Worm (Caenorhabditis elegans): Measurements from ENCODE around the gene C29E4.9.

Gene C29E4.9

ce11 chrIII:7973201-7973767, 16.4 kb upstream of the C29E4.9 start, which contains the start of the genes eef-1B.1 and aco-2 (continued):
- TF ChIP-seq unc-130 (GFP tag; optimal IDR thresholded peaks at IDR 0.05) (peak; percentile 33), tbp1 (GFP tag; optimal IDR thresholded peaks at IDR 0.05) (peak; percentile 70), C17E4.6 (GFP tag; IDR thresholded peaks at IDR 0.05) (no peak), gei-17 (GFP tag; optimal IDR thresholded peaks at IDR 0.05) (peak; percentile 54), athp-1 (tag; optimal IDR thresholded peaks at IDR 0.05) (peak; percentile 3), K11D2.4 (GFP tag; IDR thresholded peaks at IDR 0.05) (peak; percentile 84), efl-1 (GFP tag; optimal IDR thresholded peaks at IDR 0.05) (peak; percentile 53)

- no peak for TF ChIP-seq mel-28 (tag; optimal IDR thresholded peaks at IDR 0.05; ENCODE audit: borderline replicate concordance)
- peak; percentile 22; the same call in 1 of the 2 replicates for TF ChIP-seq egrh-3 (GFP tag; IDR thresholded peaks at IDR 0.05)
Measured at ce11 chrIII:7972687-7973086, 15.8 kb upstream of the C29E4.9 start.

ce11 chrIII:7972061-7972460, 15.2 kb upstream of the C29E4.9 start, which contains the start of gene F54H12.5:
TSS of gene F54H12.5 (minus strand) at chrIII:7972161.
- TF ChIP-seq F49E8.2 (tag; optimal IDR thresholded peaks at IDR 0.05; ENCODE audit: insufficient read depth) (peak; percentile 10), madf-6 (GFP tag; IDR thresholded peaks at IDR 0.05) (peak; percentile 39; the same call in 1 of the 2 replicates), F33H1.4 (GFP tag; IDR thresholded peaks at IDR 0.05) (no peak), hrde-1 (tag; optimal IDR thresholded peaks at IDR 0.05; ENCODE audit: borderline replicate concordance) (peak; percentile 31), tlf-1 (GFP tag; optimal IDR thresholded peaks at IDR 0.05) (no peak), lag-1 (GFP tag; IDR thresholded peaks at IDR 0.05) (no peak), Y56A3A.18 (GFP tag; IDR thresholded peaks at IDR 0.05) (0 out of 2 replicates have a peak, but pooled peaks have one; percentile 48), ekl-4 (GFP tag; IDR thresholded peaks at IDR 0.05) (0 out of 2 replicates have a peak, but pooled peaks have one; percentile 52), pha-4 (tag; optimal IDR thresholded peaks at IDR 0.05) (no peak), nfyb-1 (GFP tag; IDR thresholded peaks at IDR 0.05) (no peak), repo-1 (tag; optimal IDR thresholded peaks at IDR 0.05) (no peak), atf-7 (tag; optimal IDR thresholded peaks at IDR 0.05) (no peak), madf-3 (GFP tag; IDR thresholded peaks at IDR 0.05) (0 out of 2 replicates have a peak, but pooled peaks have one; percentile 45), F23B12.7 (tag; optimal IDR thresholded peaks at IDR 0.05; ENCODE audit: insufficient read depth) (no peak), Y53G8AR.9 (GFP tag; conservative IDR thresholded peaks at IDR 0.05) (0 out of 2 replicates have a peak, but pooled peaks have one; percentile 36), ama-1 (optimal IDR thresholded peaks at IDR 0.05) (no peak), ama-1 (GFP tag; optimal IDR thresholded peaks at IDR 0.05) (peak in 1 of 2 experiments; percentile 15), snpc-3.4 (tag; optimal IDR thresholded peaks at IDR 0.05) (peak; percentile 21)

- no peak for TF ChIP-seq nhr-27 (tag; optimal IDR thresholded peaks at IDR 0.05)
- TF ChIP-seq F55B11.4 (tag; optimal IDR thresholded peaks at IDR 0.05; ENCODE audit: borderline replicate concordance, insufficient read depth) = no peak
- no peak for TF ChIP-seq F49E8.2 (tag; optimal IDR thresholded peaks at IDR 0.05; ENCODE audit: insufficient read depth)
- no peak for TF ChIP-seq B0336.3 (GFP tag; IDR thresholded peaks at IDR 0.05)
- TF ChIP-seq snpc-4 (GFP tag; optimal IDR thresholded peaks at IDR 0.05) = no peak
- TF ChIP-seq snpc-4 (tag; optimal IDR thresholded peaks at IDR 0.05) = no peak
- no peak for TF ChIP-seq let-526 (GFP tag; IDR thresholded peaks at IDR 0.05)
- no peak for TF ChIP-seq Y56A3A.18 (GFP tag; IDR thresholded peaks at IDR 0.05)
- TF ChIP-seq nhr-179 (tag; optimal IDR thresholded peaks at IDR 0.05) = no peak
- no peak for TF ChIP-seq ztf-6 (GFP tag; IDR thresholded peaks at IDR 0.05)
- no peak for TF ChIP-seq ztf-22 (GFP tag; optimal IDR thresholded peaks at IDR 0.05)
- TF ChIP-seq sdz-38 (tag; optimal IDR thresholded peaks at IDR 0.05) = no peak
- no peak for TF ChIP-seq lin-35 (GFP tag; optimal IDR thresholded peaks at IDR 0.05)
- no peak for TF ChIP-seq snpc-1.1 (tag; optimal IDR thresholded peaks at IDR 0.05; ENCODE audit: insufficient read depth)
- TF ChIP-seq ztf-18 (tag; optimal IDR thresholded peaks at IDR 0.05) = no peak
- TF ChIP-seq unc-62 (GFP tag; optimal IDR thresholded peaks at IDR 0.05) = no peak
- TF ChIP-seq xnd-1 (tag; optimal IDR thresholded peaks at IDR 0.05) = no peak
- TF ChIP-seq lin-40 (tag; optimal IDR thresholded peaks at IDR 0.05) = no peak
- no peak for TF ChIP-seq die-1 (tag; optimal IDR thresholded peaks at IDR 0.05)
Measured at ce11 chrIII:7969121-7969520, 12.3 kb upstream of the C29E4.9 start, which contains the start of the genes F54H12.8 and F54H12.7. TSS of gene F54H12.8 (minus strand) at chrIII:7969221. TSS of gene F54H12.7 (plus strand) at chrIII:7969349.

Measured in whole organism, young adult.